Fruit fly (Drosophila melanogaster) whole organism, embryonic: ENCODE data around the gene CG42819.

Source experiments
- CG10147 ChIP-seq: fragments of 200-800 bp; sonication (Bioruptor generic); optimal IDR thresholded peaks from 2 replicates; lab custom pipeline; 2019; ENCODE audit warnings: missing biosample characterization, mild to moderate bottlenecking, missing genetic modification characterization, moderate library complexity
- CG10462 ChIP-seq: fragments of 200-800 bp; sonication (Bioruptor generic); optimal IDR thresholded peaks from 2 replicates; lab custom pipeline; 2016; ENCODE audit warnings: missing biosample characterization, missing genetic modification characterization
- CG14710 ChIP-seq: fragments of 200-800 bp; sonication (Bioruptor generic); optimal IDR thresholded peaks from 3 replicates; lab custom pipeline; 2019; ENCODE audit warnings: missing biosample characterization, mild to moderate bottlenecking, missing genetic modification characterization, moderate library complexity
- CG15073 ChIP-seq: fragments of 200-800 bp; sonication (Bioruptor generic); optimal IDR thresholded peaks from 2 replicates; lab custom pipeline; 2016; ENCODE audit warnings: missing biosample characterization, missing genetic modification characterization
- CG2129 ChIP-seq: fragments of 200-800 bp; sonication (Bioruptor generic); IDR thresholded peaks from 2 replicates; pipeline ENCODE4 v1.3.6; 2022; ENCODE audit warnings: missing biosample characterization, missing genetic modification characterization; ENCODE audit not compliant: partially characterized antibody
- CG6854 ChIP-seq: fragments of 200-800 bp; sonication (Bioruptor generic); optimal IDR thresholded peaks from 3 replicates; lab custom pipeline; 2017; ENCODE audit warnings: missing biosample characterization, mild to moderate bottlenecking, missing genetic modification characterization
- CG7556 ChIP-seq: fragments of 200-800 bp; sonication (Bioruptor generic); optimal IDR thresholded peaks from 2 replicates; lab custom pipeline; 2017; ENCODE audit warnings: missing biosample characterization, mild to moderate bottlenecking, missing genetic modification characterization
- Mes4 ChIP-seq: fragments of 200-800 bp; sonication (Bioruptor generic); optimal IDR thresholded peaks from 2 replicates; lab custom pipeline; 2016; ENCODE audit warnings: missing biosample characterization, missing genetic modification characterization
- Sin3A ChIP-seq: fragments of >200 bp; optimal IDR thresholded peaks from 2 replicates; lab custom pipeline; 2018
- cg ChIP-seq: fragments of 200-800 bp; sonication (Bioruptor generic); optimal IDR thresholded peaks from 3 replicates; lab custom pipeline; 2019; ENCODE audit warnings: missing biosample characterization, mild to moderate bottlenecking, missing genetic modification characterization, moderate library complexity
- z ChIP-seq: fragments of 200-800 bp; sonication (Bioruptor generic); IDR thresholded peaks from 3 replicates; pipeline ENCODE4 v1.3.6; 2022; ENCODE audit warnings: missing biosample characterization, missing genetic modification characterization

DNA sequence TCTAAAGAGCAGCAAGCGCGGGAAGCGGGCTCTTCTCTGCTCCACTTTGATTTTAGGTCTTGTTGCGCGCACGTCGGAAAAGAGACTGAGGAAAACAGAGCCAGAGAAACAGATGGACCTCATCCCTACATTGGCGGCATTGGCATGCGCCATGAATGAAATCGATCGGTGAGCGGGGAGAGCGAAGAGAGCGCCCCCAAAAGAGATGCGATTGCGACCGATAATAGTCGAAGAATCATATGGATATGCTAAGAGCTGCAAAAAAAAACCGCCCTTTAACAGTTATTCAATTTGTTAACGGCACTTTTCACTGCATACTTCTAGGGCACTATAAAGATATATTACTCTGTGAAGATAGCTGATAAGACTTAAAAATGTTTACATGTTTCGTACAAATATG, 44.4 kb upstream of the CG42819 start, which contains the start of gene grk:
- TF ChIP-seq Mes4 (GFP tag; lab: Kevin White, UChicago) (no peak), CG15073 (GFP tag; lab: Kevin White, UChicago) (no peak), CG6854 (GFP tag; lab: Kevin White, UChicago) (no peak), Sin3A (lab: Kevin White, UChicago) (no peak), CG7556 (GFP tag; lab: Kevin White, UChicago) (no peak), z (GFP tag; lab: Robert Waterston, UW) (no peak), CG14710 (no peak), CG2129 (GFP tag; lab: Robert Waterston, UW) (no peak), CG10462 (GFP tag; lab: Kevin White, UChicago) (no peak), cg (GFP tag; lab: Kevin White, UChicago) (no peak), CG10147 (GFP tag; lab: Kevin White, UChicago) (no peak)
